Worm (Caenorhabditis elegans): ENCODE measurements around the gene Y45F3A.9.

ce11 chrIII:10638339-10639021, 43.5 kb upstream of the Y45F3A.9 start, which contains the start of gene Y39A1A.27:
- TF ChIP-seq ceh-19 (GFP tag; optimal IDR thresholded peaks at IDR 0.05), result no peak
- no peak for TF ChIP-seq che-1 (tag; optimal IDR thresholded peaks at IDR 0.05)
- no peak for TF ChIP-seq fax-1 (tag; optimal IDR thresholded peaks at IDR 0.05)
- no peak for TF ChIP-seq fkh-10 (GFP tag; optimal IDR thresholded peaks at IDR 0.05)

Data from whole organism, late embryonic.